Worm (Caenorhabditis elegans) whole organism, L1 larva: ENCODE results near the gene ZK355.2.

Experiments used
- C04F5.9 ChIP-seq: sonication (generic microtip); optimal IDR thresholded peaks from 2 replicates; lab custom pipeline; 2016; ENCODE audit warnings: missing genetic modification characterization, missing compliant biosample characterization
- C16A3.4 ChIP-seq: fragments of 150-350 bp; optimal IDR thresholded peaks from 2 replicates; lab custom pipeline; 2014; ENCODE audit warnings: missing biosample characterization, missing genetic modification characterization
- C34B4.2 ChIP-seq: sonication (generic microtip); optimal IDR thresholded peaks from 2 replicates; lab custom pipeline; 2017; ENCODE audit warnings: mild to moderate bottlenecking, missing genetic modification characterization, missing compliant biosample characterization
- F16B12.6 ChIP-seq: fragments of 150-350 bp; optimal IDR thresholded peaks from 2 replicates; lab custom pipeline; 2014; ENCODE audit warnings: missing biosample characterization, missing genetic modification characterization
- Y116A8C.19 ChIP-seq: sonication (generic microtip); optimal IDR thresholded peaks from 2 replicates; lab custom pipeline; 2016; ENCODE audit warnings: missing compliant biosample characterization, missing genetic modification characterization, borderline replicate concordance
- alr-1 ChIP-seq: fragments of 200-800 bp; sonication (Bioruptor generic); optimal IDR thresholded peaks from 2 replicates; lab custom pipeline; 2018; ENCODE audit warnings: borderline replicate concordance, mild to moderate bottlenecking, missing genetic modification characterization, missing compliant biosample characterization
- ama-1 ChIP-seq: fragments of 150-350 bp; optimal IDR thresholded peaks from 2 replicates; lab custom pipeline; 2014
- blmp-1 ChIP-seq: fragments of 150-350 bp; optimal IDR thresholded peaks from 2 replicates; lab custom pipeline; 2014; ENCODE audit warnings: missing biosample characterization, missing genetic modification characterization
- ceh-63 ChIP-seq: fragments of 200-800 bp; sonication (Bioruptor generic); optimal IDR thresholded peaks from 2 replicates; lab custom pipeline; 2018; ENCODE audit warnings: mild to moderate bottlenecking, missing genetic modification characterization, missing compliant biosample characterization
- ceh-82 ChIP-seq, 3 experiments: fragments of 150-350 bp in 1 of 3; sonication (generic microtip) in 2 of 3; optimal IDR thresholded peaks; 2 replicates each; lab custom pipeline; 2014 to 2017; ENCODE audit warnings: missing biosample characterization in 3 of 3, missing genetic modification characterization in 3 of 3
- dsc-1 ChIP-seq: sonication (generic microtip); optimal IDR thresholded peaks from 2 replicates; lab custom pipeline; 2016; ENCODE audit warnings: mild to moderate bottlenecking, missing genetic modification characterization, missing compliant biosample characterization
- efl-1 ChIP-seq, 4 experiments: fragments of 150-350 bp; optimal IDR thresholded peaks in 3 of 4; peaks in 1 of 4; 1 replicate in 1 of 4; 2 replicates in 3 of 4; lab custom pipeline; 2014; ENCODE audit warnings: missing biosample characterization in 2 of 4, missing genetic modification characterization in 2 of 4, missing genetic modification reagents in 2 of 4
- efl-3 ChIP-seq: fragments of 200-800 bp; sonication (Bioruptor generic); optimal IDR thresholded peaks from 2 replicates; lab custom pipeline; 2018; ENCODE audit warnings: mild to moderate bottlenecking, missing genetic modification characterization, missing compliant biosample characterization
- elt-3 ChIP-seq, 6 experiments: fragments of 150-350 bp in 1 of 6; sonication (generic microtip); optimal IDR thresholded peaks; 2 replicates each; lab custom pipeline; 2017 to 2018; ENCODE audit warnings: missing biosample characterization in 6 of 6, missing genetic modification characterization in 6 of 6, inconsistent platforms in 1 of 6
- fkh-4 ChIP-seq: sonication (generic microtip); optimal IDR thresholded peaks from 2 replicates; lab custom pipeline; 2016; ENCODE audit warnings: missing compliant biosample characterization, missing genetic modification characterization, borderline replicate concordance
- fkh-8 ChIP-seq: sonication (generic microtip); optimal IDR thresholded peaks from 2 replicates; lab custom pipeline; 2016; ENCODE audit warnings: mild to moderate bottlenecking, missing genetic modification characterization, missing compliant biosample characterization
- fos-1 ChIP-seq: fragments of 150-350 bp; optimal IDR thresholded peaks from 2 replicates; lab custom pipeline; 2014; ENCODE audit warnings: missing biosample characterization, missing genetic modification characterization
- grh-1 ChIP-seq: fragments of 200-800 bp; sonication (Bioruptor generic); IDR thresholded peaks from 2 replicates; pipeline ENCODE4 v1.3.6; 2022; ENCODE audit warnings: missing genetic modification reagents, missing genetic modification characterization, missing compliant biosample characterization
- hlh-17 ChIP-seq: fragments of 200-800 bp; sonication (Bioruptor generic); optimal IDR thresholded peaks from 2 replicates; lab custom pipeline; 2018; ENCODE audit warnings: missing genetic modification characterization, mild to moderate bottlenecking, missing compliant biosample characterization, moderate library complexity, borderline replicate concordance
- hlh-4 ChIP-seq: sonication (generic microtip); optimal IDR thresholded peaks from 2 replicates; lab custom pipeline; 2016; ENCODE audit warnings: mild to moderate bottlenecking, missing genetic modification characterization, missing compliant biosample characterization
- hpl-2 ChIP-seq: fragments of 150-350 bp; optimal IDR thresholded peaks from 2 replicates; lab custom pipeline; 2014; ENCODE audit warnings: missing biosample characterization, missing genetic modification reagents, missing genetic modification characterization
- irx-1 ChIP-seq: sonication (generic microtip); optimal IDR thresholded peaks from 2 replicates; lab custom pipeline; 2016; ENCODE audit warnings: missing genetic modification characterization, missing compliant biosample characterization
- isw-1 ChIP-seq: fragments of 200-800 bp; sonication (Bioruptor generic); IDR thresholded peaks from 2 replicates; pipeline ENCODE4 v1.3.6; 2022; ENCODE audit warnings: missing genetic modification characterization, missing compliant biosample characterization
- jun-1 ChIP-seq: fragments of 150-350 bp; optimal IDR thresholded peaks from 2 replicates; lab custom pipeline; 2014; ENCODE audit warnings: missing biosample characterization, missing genetic modification reagents, missing genetic modification characterization
- lin-15B ChIP-seq: fragments of 150-350 bp; sonication (generic microtip); optimal IDR thresholded peaks from 3 replicates; lab custom pipeline; 2014; ENCODE audit warnings: missing biosample characterization, missing genetic modification characterization
- lin-35 ChIP-seq, 2 experiments: fragments of 150-350 bp; optimal IDR thresholded peaks; 2 replicates each; lab custom pipeline; 2014; ENCODE audit warnings: missing biosample characterization in 2 of 2, missing genetic modification characterization in 2 of 2, missing genetic modification reagents in 2 of 2
- lsy-2 ChIP-seq, 2 experiments: fragments of 150-350 bp; optimal IDR thresholded peaks; 2 replicates each; lab custom pipeline; 2014; ENCODE audit warnings: missing biosample characterization in 2 of 2, missing genetic modification characterization in 2 of 2
- mab-9 ChIP-seq: fragments of 200-800 bp; sonication (Bioruptor generic); IDR thresholded peaks from 2 replicates; pipeline ENCODE4 v1.3.6; 2022; ENCODE audit warnings: missing genetic modification reagents, missing genetic modification characterization, missing compliant biosample characterization
- nhr-12 ChIP-seq: sonication (generic microtip); optimal IDR thresholded peaks from 2 replicates; lab custom pipeline; 2017; ENCODE audit warnings: missing biosample characterization, missing genetic modification characterization
- nhr-47 ChIP-seq: sonication (generic microtip); optimal IDR thresholded peaks from 2 replicates; lab custom pipeline; 2016; ENCODE audit warnings: mild to moderate bottlenecking, missing genetic modification characterization, moderate library complexity, missing compliant biosample characterization
- nhr-84 ChIP-seq: sonication (generic microtip); optimal IDR thresholded peaks from 2 replicates; lab custom pipeline; 2017; ENCODE audit warnings: missing biosample characterization, missing genetic modification characterization
- nhr-85 ChIP-seq: sonication (generic microtip); peaks from one replicate; lab custom pipeline; 2016; ENCODE audit warnings: missing genetic modification characterization, inconsistent platforms, missing compliant biosample characterization
- nhr-90 ChIP-seq: sonication (generic microtip); optimal IDR thresholded peaks from 2 replicates; lab custom pipeline; 2016; ENCODE audit warnings: mild to moderate bottlenecking, missing genetic modification characterization, missing compliant biosample characterization; ENCODE audit not compliant: poor library complexity
- pax-3 ChIP-seq: fragments of 200-800 bp; sonication (Bioruptor generic); optimal IDR thresholded peaks from 2 replicates; lab custom pipeline; 2018; ENCODE audit warnings: mild to moderate bottlenecking, missing genetic modification characterization, moderate library complexity, missing compliant biosample characterization
- pqm-1 ChIP-seq: sonication (generic microtip); optimal IDR thresholded peaks from 3 replicates; lab custom pipeline; 2017; ENCODE audit warnings: missing biosample characterization, missing genetic modification characterization
- rnt-1 ChIP-seq: sonication (generic microtip); optimal IDR thresholded peaks from 2 replicates; lab custom pipeline; 2016; ENCODE audit warnings: mild to moderate bottlenecking, missing genetic modification characterization, moderate library complexity, missing compliant biosample characterization
- snu-23 ChIP-seq: sonication (generic microtip); optimal IDR thresholded peaks from 2 replicates; lab custom pipeline; 2016; ENCODE audit warnings: missing genetic modification characterization, missing compliant biosample characterization
- sptf-1 ChIP-seq: fragments of 150-350 bp; optimal IDR thresholded peaks from 2 replicates; lab custom pipeline; 2014; ENCODE audit warnings: missing biosample characterization, missing genetic modification characterization
- sup-37 ChIP-seq: fragments of 200-800 bp; sonication (Bioruptor generic); optimal IDR thresholded peaks from 2 replicates; lab custom pipeline; 2018; ENCODE audit warnings: mild to moderate bottlenecking, missing genetic modification characterization, missing compliant biosample characterization
- tlp-1 ChIP-seq: fragments of 150-350 bp; optimal IDR thresholded peaks from 2 replicates; lab custom pipeline; 2014; ENCODE audit warnings: missing biosample characterization, missing genetic modification characterization
- unc-130 ChIP-seq: fragments of 150-350 bp; optimal IDR thresholded peaks from 2 replicates; lab custom pipeline; 2017; ENCODE audit warnings: missing biosample characterization, missing genetic modification characterization, inconsistent platforms
- unc-30 ChIP-seq: sonication (generic microtip); optimal IDR thresholded peaks from 2 replicates; lab custom pipeline; 2017; ENCODE audit warnings: missing biosample characterization, missing genetic modification characterization
- unc-62 ChIP-seq: fragments of 150-350 bp; optimal IDR thresholded peaks from 2 replicates; lab custom pipeline; 2014; ENCODE audit warnings: missing biosample characterization, missing genetic modification reagents, missing genetic modification characterization
- vab-15 ChIP-seq: sonication (generic microtip); optimal IDR thresholded peaks from 2 replicates; lab custom pipeline; 2017; ENCODE audit warnings: missing genotype, mild to moderate bottlenecking, missing genetic modification characterization, missing compliant biosample characterization
- zag-1 ChIP-seq: fragments of 150-350 bp; optimal IDR thresholded peaks from 2 replicates; lab custom pipeline; 2014; ENCODE audit warnings: missing biosample characterization, missing genetic modification characterization
- ztf-4 ChIP-seq: fragments of 150-350 bp; optimal IDR thresholded peaks from 2 replicates; lab custom pipeline; 2014; ENCODE audit warnings: missing biosample characterization, missing genetic modification characterization

Gene ZK355.2

ce11 chrII:2963619-2964018, 39.9 kb downstream of the ZK355.2 start:
- TF ChIP-seq tlp-1 (tag; lab: Kevin White, UChicago) (no peak), hlh-4 (tag; lab: Kevin White, UChicago) (no peak), irx-1 (tag; lab: Kevin White, UChicago) (no peak)

ce11 chrII:2965215-2965998, 41.7 kb downstream of the ZK355.2 start:
- TF ChIP-seq dsc-1 (peak; percentile 95), F16B12.6 (no peak), rnt-1 (no peak), lsy-2 (tag; optimal IDR thresholded peaks at IDR 0.05; lab: Kevin White, UChicago) (no peak), efl-1 (optimal IDR thresholded peaks at IDR 0.05; lab: Kevin White, UChicago) (no peak), efl-1 (GFP tag; optimal IDR thresholded peaks at IDR 0.05 in 1 of 2; lab: Kevin White, UChicago) (no peak), nhr-84 (no peak), fkh-8 (peak; percentile 22), elt-3 (tag; optimal IDR thresholded peaks at IDR 0.05; lab: Kevin White, UChicago) (no peak), grh-1 (no peak), nhr-47 (tag; lab: Kevin White, UChicago) (peak; percentile 23), zag-1 (tag; lab: Kevin White, UChicago) (no peak), ama-1 (lab: Kevin White, UChicago) (no peak), hpl-2 (no peak)

ce11 chrII:2966350-2966749, 42.6 kb downstream of the ZK355.2 start:
- TF ChIP-seq ama-1 (lab: Kevin White, UChicago) (no peak), lin-15B (tag; lab: Kevin White, UChicago) (no peak)

- TF ChIP-seq Y116A8C.19 (tag; lab: Kevin White, UChicago) (no peak), unc-130 (no peak), fkh-4 (tag; lab: Kevin White, UChicago) (no peak), nhr-90 (tag; lab: Kevin White, UChicago) (no peak), nhr-84 (no peak), alr-1 (no peak), ama-1 (lab: Kevin White, UChicago) (no peak), C04F5.9 (tag; lab: Kevin White, UChicago) (no peak), isw-1 (no peak), snu-23 (GFP tag; lab: Kevin White, UChicago) (peak; percentile 7), sptf-1 (no peak), ceh-82 (tag; optimal IDR thresholded peaks at IDR 0.05; lab: Kevin White, UChicago) (no peak), ztf-4 (tag; lab: Kevin White, UChicago) (no peak), C16A3.4 (tag; lab: Kevin White, UChicago) (no peak), pax-3 (tag; lab: Kevin White, UChicago) (no peak), unc-62 (no peak), rnt-1 (no peak), pqm-1 (no peak), sup-37 (GFP tag; lab: Kevin White, UChicago) (no peak), nhr-85 (tag; lab: Kevin White, UChicago) (peak; percentile 68), mab-9 (GFP tag; lab: Robert Waterston, UW) (no peak), C34B4.2 (tag; lab: Kevin White, UChicago) (no peak), blmp-1 (tag; lab: Kevin White, UChicago) (peak; percentile 8), vab-15 (tag; lab: Kevin White, UChicago) (no peak), hlh-17 (no peak), zag-1 (tag; lab: Kevin White, UChicago) (no peak), nhr-12 (tag; lab: Kevin White, UChicago) (no peak), lsy-2 (tag; optimal IDR thresholded peaks at IDR 0.05; lab: Kevin White, UChicago) (peak; percentile 8 to 20), fkh-8 (no peak), lin-35 (GFP tag; optimal IDR thresholded peaks at IDR 0.05; lab: Kevin White, UChicago) (no peak), jun-1 (no peak), unc-30 (no peak), ceh-63 (no peak), fos-1 (tag; lab: Kevin White, UChicago) (no peak), efl-3 (no peak), hpl-2 (no peak)
Measured at ce11 chrII:2967064-2967463, 43.3 kb downstream of the ZK355.2 start.
